Worm (Caenorhabditis elegans) whole organism, L3 larva: Measurements from ENCODE around the gene cnt-2.
A peak's percentile ranks its signal among the peaks of the same experiment; 100 is the strongest.

Experiments used
- R02D3.7 ChIP-seq: fragments of 150-350 bp; optimal IDR thresholded peaks from 2 replicates; lab custom pipeline; 2014; ENCODE audit warnings: missing biosample characterization, missing genetic modification characterization
- ZK546.5 ChIP-seq: sonication (generic microtip); optimal IDR thresholded peaks from 2 replicates; lab custom pipeline; 2017; ENCODE audit warnings: missing biosample characterization, missing genetic modification characterization
- aly-2 ChIP-seq: fragments of 150-350 bp; optimal IDR thresholded peaks from 2 replicates; lab custom pipeline; 2014; ENCODE audit warnings: missing biosample characterization, missing genetic modification characterization
- ceh-16 ChIP-seq: sonication (generic microtip); optimal IDR thresholded peaks from 2 replicates; lab custom pipeline; 2017; ENCODE audit warnings: missing biosample characterization, missing genetic modification characterization
- ceh-28 ChIP-seq: fragments of 150-350 bp; optimal IDR thresholded peaks from 2 replicates; lab custom pipeline; 2014; ENCODE audit warnings: missing biosample characterization, missing genetic modification reagents, missing genetic modification characterization
- ceh-82 ChIP-seq: fragments of 150-350 bp; optimal IDR thresholded peaks from 2 replicates; lab custom pipeline; 2014; ENCODE audit warnings: missing biosample characterization, missing genetic modification characterization
- ceh-9 ChIP-seq: sonication (generic microtip); optimal IDR thresholded peaks from 2 replicates; lab custom pipeline; 2018; ENCODE audit warnings: missing biosample characterization, missing genetic modification characterization
- egl-5 ChIP-seq: fragments of 150-350 bp; optimal IDR thresholded peaks from 2 replicates; lab custom pipeline; 2017; ENCODE audit warnings: missing biosample characterization, missing genetic modification reagents, missing genetic modification characterization, inconsistent platforms
- elt-1 ChIP-seq: fragments of 150-350 bp; optimal IDR thresholded peaks from 2 replicates; lab custom pipeline; 2014; ENCODE audit warnings: missing biosample characterization, missing genetic modification characterization
- elt-2 ChIP-seq: sonication (generic microtip); optimal IDR thresholded peaks from 2 replicates; lab custom pipeline; 2016; ENCODE audit warnings: missing genetic modification reagents, mild to moderate bottlenecking, missing genetic modification characterization, missing compliant biosample characterization
- elt-3 ChIP-seq, 3 experiments: fragments of 150-350 bp in 1 of 3; sonication (generic microtip) in 2 of 3; optimal IDR thresholded peaks; 2 replicates in 2 of 3; 4 replicates in 1 of 3; lab custom pipeline; 2014 to 2017; ENCODE audit warnings: missing biosample characterization in 3 of 3, missing genetic modification characterization in 3 of 3
- eor-1 ChIP-seq, 2 experiments: fragments of 150-350 bp; optimal IDR thresholded peaks; 2 replicates each; lab custom pipeline; 2014 to 2018; ENCODE audit warnings: missing biosample characterization in 2 of 2, missing genetic modification characterization in 2 of 2
- fkh-10 ChIP-seq: sonication (generic microtip); optimal IDR thresholded peaks from 2 replicates; lab custom pipeline; 2017; ENCODE audit warnings: missing biosample characterization, missing genetic modification reagents, missing genetic modification characterization
- fkh-2 ChIP-seq: fragments of 150-350 bp; optimal IDR thresholded peaks from 2 replicates; lab custom pipeline; 2014; ENCODE audit warnings: missing biosample characterization, missing genetic modification reagents, missing genetic modification characterization
- hmg-11 ChIP-seq: sonication (generic microtip); optimal IDR thresholded peaks from 2 replicates; lab custom pipeline; 2016; ENCODE audit warnings: missing genetic modification characterization, missing compliant biosample characterization
- jun-1 ChIP-seq: fragments of 150-350 bp; optimal IDR thresholded peaks from 2 replicates; lab custom pipeline; 2014; ENCODE audit warnings: missing biosample characterization, missing genetic modification reagents, missing genetic modification characterization
- lin-15B ChIP-seq: fragments of 150-350 bp; optimal IDR thresholded peaks from 2 replicates; lab custom pipeline; 2014; ENCODE audit warnings: missing biosample characterization, missing genetic modification characterization
- lin-39 ChIP-seq: fragments of 150-350 bp; optimal IDR thresholded peaks from 2 replicates; lab custom pipeline; 2018; ENCODE audit warnings: missing biosample characterization, missing genetic modification reagents, missing genetic modification characterization
- lsy-12 ChIP-seq: sonication (generic microtip); optimal IDR thresholded peaks from 2 replicates; lab custom pipeline; 2016; ENCODE audit warnings: mild to moderate bottlenecking, missing genetic modification characterization, missing compliant biosample characterization
- mdl-1 ChIP-seq: fragments of 150-350 bp; optimal IDR thresholded peaks from 2 replicates; lab custom pipeline; 2014; ENCODE audit warnings: missing biosample characterization, missing genetic modification characterization
- mml-1 ChIP-seq: fragments of 150-350 bp; sonication (generic microtip); optimal IDR thresholded peaks from 3 replicates; lab custom pipeline; 2014; ENCODE audit warnings: missing biosample characterization, missing genetic modification characterization
- nfya-1 ChIP-seq: sonication (generic microtip); optimal IDR thresholded peaks from 2 replicates; lab custom pipeline; 2017; ENCODE audit warnings: missing genetic modification characterization, mild to moderate bottlenecking, missing compliant biosample characterization, antibody characterized with exemption, moderate library complexity; ENCODE audit not compliant: insufficient read depth
- nhr-11 ChIP-seq: fragments of 150-350 bp; optimal IDR thresholded peaks from 2 replicates; lab custom pipeline; 2014; ENCODE audit warnings: missing biosample characterization, missing genetic modification characterization
- nhr-23 ChIP-seq: fragments of 150-350 bp; optimal IDR thresholded peaks from 2 replicates; lab custom pipeline; 2014; ENCODE audit warnings: missing biosample characterization, missing genetic modification reagents, missing genetic modification characterization
- nhr-237 ChIP-seq: fragments of 150-350 bp; optimal IDR thresholded peaks from 2 replicates; lab custom pipeline; 2014; ENCODE audit warnings: missing biosample characterization, missing genetic modification characterization
- nhr-28 ChIP-seq: fragments of 150-350 bp; optimal IDR thresholded peaks from 2 replicates; lab custom pipeline; 2014; ENCODE audit warnings: missing biosample characterization, missing genetic modification characterization
- nhr-43 ChIP-seq: sonication (generic microtip); optimal IDR thresholded peaks from 2 replicates; lab custom pipeline; 2016; ENCODE audit warnings: mild to moderate bottlenecking, missing genetic modification characterization, missing compliant biosample characterization; ENCODE audit not compliant: poor library complexity, severe bottlenecking
- nhr-67 ChIP-seq: fragments of 150-350 bp; optimal IDR thresholded peaks from 2 replicates; lab custom pipeline; 2014; ENCODE audit warnings: missing biosample characterization, missing genetic modification characterization
- nhr-76 ChIP-seq: fragments of 150-350 bp; sonication (generic microtip); optimal IDR thresholded peaks from 5 replicates; lab custom pipeline; 2014; ENCODE audit warnings: missing biosample characterization, missing genetic modification characterization
- nhr-77 ChIP-seq: fragments of 150-350 bp; optimal IDR thresholded peaks from 2 replicates; lab custom pipeline; 2014; ENCODE audit warnings: missing biosample characterization, missing genetic modification characterization
- pha-4 ChIP-seq: fragments of 150-350 bp; optimal IDR thresholded peaks from 2 replicates; lab custom pipeline; 2014; ENCODE audit warnings: missing biosample characterization, missing genetic modification reagents, missing genetic modification characterization
- pqm-1 ChIP-seq: fragments of 150-350 bp; optimal IDR thresholded peaks from 2 replicates; lab custom pipeline; 2017; ENCODE audit warnings: missing biosample characterization, missing genetic modification characterization, inconsistent platforms
- sea-2 ChIP-seq: fragments of 150-350 bp; sonication (generic microtip); optimal IDR thresholded peaks from 4 replicates; lab custom pipeline; 2014; ENCODE audit warnings: missing biosample characterization, missing genetic modification reagents, missing genetic modification characterization
- skn-1 ChIP-seq: fragments of 150-350 bp; optimal IDR thresholded peaks from 2 replicates; lab custom pipeline; 2014; ENCODE audit warnings: missing biosample characterization, missing genetic modification characterization
- snpc-4 ChIP-seq: fragments of 150-350 bp; optimal IDR thresholded peaks from 2 replicates; lab custom pipeline; 2014; ENCODE audit warnings: missing biosample characterization, missing genetic modification characterization
- tbx-2 ChIP-seq: sonication (generic microtip); optimal IDR thresholded peaks from 2 replicates; lab custom pipeline; 2016; ENCODE audit warnings: mild to moderate bottlenecking, missing genetic modification characterization, missing compliant biosample characterization
- unc-39 ChIP-seq: sonication (generic microtip); optimal IDR thresholded peaks from 4 replicates; lab custom pipeline; 2017; ENCODE audit warnings: missing biosample characterization, missing genetic modification characterization
- unc-62 ChIP-seq: fragments of 150-350 bp; sonication (generic microtip); optimal IDR thresholded peaks from 4 replicates; lab custom pipeline; 2014; ENCODE audit warnings: missing biosample characterization, missing genetic modification reagents, missing genetic modification characterization
- zag-1 ChIP-seq: fragments of 150-350 bp; optimal IDR thresholded peaks from 2 replicates; lab custom pipeline; 2014; ENCODE audit warnings: missing biosample characterization, missing genetic modification characterization
- ztf-11 ChIP-seq: fragments of 150-350 bp; optimal IDR thresholded peaks from 2 replicates; lab custom pipeline; 2014; ENCODE audit warnings: missing biosample characterization, missing genetic modification characterization
- ztf-4 ChIP-seq: fragments of 150-350 bp; optimal IDR thresholded peaks from 2 replicates; lab custom pipeline; 2014; ENCODE audit warnings: missing biosample characterization, missing genetic modification characterization

Gene cnt-2

DNA sequence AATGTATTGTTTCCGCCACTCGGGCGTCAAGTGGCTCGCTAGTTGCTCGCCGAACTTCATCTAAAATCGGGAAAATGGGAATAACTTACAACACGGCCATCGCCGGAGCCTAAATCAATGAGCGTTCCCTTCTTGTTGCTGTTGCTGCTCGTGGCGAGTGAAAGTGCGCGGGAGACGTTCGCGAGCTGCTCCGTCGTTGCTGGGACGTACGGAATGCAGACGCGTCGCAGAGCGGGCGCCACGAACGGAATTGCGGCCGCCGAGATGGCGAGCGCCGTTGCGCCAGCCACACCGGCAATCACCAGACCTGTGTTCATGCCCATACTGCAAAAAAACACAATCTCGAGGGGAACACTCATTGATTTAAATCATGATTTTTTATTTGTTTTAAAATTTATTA is 51.7 kb downstream of the cnt-2 start:
- no peak for TF ChIP-seq ceh-16 (tag; lab: Kevin White, UChicago)
- TF ChIP-seq aly-2 (tag; lab: Kevin White, UChicago): no peak
- no peak for TF ChIP-seq nhr-67 (tag; lab: Kevin White, UChicago)
- TF ChIP-seq mml-1 (tag; lab: Kevin White, UChicago): no peak
- no peak for TF ChIP-seq eor-1 (tag; optimal IDR thresholded peaks at IDR 0.05; lab: Kevin White, UChicago)
- TF ChIP-seq lin-15B (tag; lab: Kevin White, UChicago): no peak
- no peak for TF ChIP-seq nhr-11
- no peak for TF ChIP-seq fkh-10
- TF ChIP-seq pqm-1 (tag; lab: Kevin White, UChicago): no peak
- TF ChIP-seq fkh-2 (tag; lab: Kevin White, UChicago): no peak
- TF ChIP-seq unc-39 (tag; lab: Kevin White, UChicago): no peak
- TF ChIP-seq nhr-77 (tag; lab: Kevin White, UChicago): no peak
- TF ChIP-seq jun-1 (tag; lab: Kevin White, UChicago): no peak
- TF ChIP-seq ztf-4 (tag; lab: Kevin White, UChicago): no peak

DNA sequence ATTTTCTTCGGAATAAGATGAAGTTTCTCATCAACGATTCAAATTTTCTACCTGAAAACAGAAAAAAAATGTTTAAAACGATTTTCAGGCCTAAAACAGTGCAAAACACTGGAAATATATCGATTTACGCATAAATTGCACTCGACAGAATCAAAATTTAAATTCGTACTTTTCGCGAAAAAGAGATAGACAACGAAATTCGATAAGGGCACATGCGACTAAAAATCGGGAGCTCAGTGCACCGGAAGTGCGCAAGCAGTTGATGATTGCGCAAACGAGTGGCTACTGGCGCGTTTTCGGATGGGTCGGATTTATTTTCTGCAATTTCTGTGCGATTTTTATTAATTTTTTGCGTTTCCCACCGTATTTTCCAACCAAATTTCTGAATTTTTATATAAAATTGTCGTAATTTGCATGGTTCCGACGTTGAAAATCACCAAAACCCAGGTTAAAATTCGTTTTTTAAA is 52.2 kb downstream of the cnt-2 start, which contains the start of the genes Y39A1A.21 and Y39A1A.22:
Y39A1A.21 (minus strand) TSS at position 51 of the 467 bp plus-strand sequence.
Y39A1A.22 (minus strand) TSS at position 57 of the 467 bp plus-strand sequence.
- TF ChIP-seq lin-15B (tag; lab: Kevin White, UChicago) (peak; percentile 83), lin-39 (tag; lab: Kevin White, UChicago) (peak; percentile 70), elt-1 (tag; lab: Kevin White, UChicago) (no peak), sea-2 (no peak), mdl-1 (tag; lab: Kevin White, UChicago) (no peak), pha-4 (tag; lab: Kevin White, UChicago) (peak; percentile 81), elt-3 (tag; optimal IDR thresholded peaks at IDR 0.05; lab: Kevin White, UChicago) (no peak), nhr-43 (tag; lab: Kevin White, UChicago) (peak; percentile 57), ceh-82 (tag; lab: Kevin White, UChicago) (peak; percentile 1), egl-5 (tag; lab: Kevin White, UChicago) (peak; percentile 72), unc-39 (tag; lab: Kevin White, UChicago) (no peak), ceh-16 (tag; lab: Kevin White, UChicago) (no peak), ceh-9 (tag; lab: Kevin White, UChicago) (no peak), jun-1 (tag; lab: Kevin White, UChicago) (peak; percentile 55), fkh-10 (peak; percentile 83), zag-1 (tag; lab: Kevin White, UChicago) (no peak), nhr-28 (tag; lab: Kevin White, UChicago) (no peak), ztf-11 (tag; lab: Kevin White, UChicago) (no peak), elt-2 (tag; lab: Kevin White, UChicago) (peak; percentile 64), ZK546.5 (tag; lab: Kevin White, UChicago) (no peak), nhr-67 (tag; lab: Kevin White, UChicago) (no peak), nhr-23 (tag; lab: Kevin White, UChicago) (peak; percentile 63), lsy-12 (tag; lab: Kevin White, UChicago) (peak; percentile 44), snpc-4 (tag; lab: Kevin White, UChicago) (peak; percentile 79), hmg-11 (peak; percentile 79), nhr-77 (tag; lab: Kevin White, UChicago) (no peak), ceh-28 (peak; percentile 67), nhr-237 (tag; lab: Kevin White, UChicago) (no peak), unc-62 (GFP tag; lab: Kevin White, UChicago) (no peak), tbx-2 (peak; percentile 76), nhr-76 (tag; lab: Kevin White, UChicago) (no peak), nhr-11 (no peak), skn-1 (peak; percentile 59), R02D3.7 (tag; lab: Kevin White, UChicago) (peak; percentile 51), nfya-1 (tag; lab: Kevin White, UChicago) (peak; percentile 88), ztf-4 (tag; lab: Kevin White, UChicago) (no peak), aly-2 (tag; lab: Kevin White, UChicago) (no peak)
